Fruit fly (Drosophila melanogaster) whole organism, embryonic: ENCODE measurements around the gene CG34049.

Experiments
- Blimp-1 ChIP-seq: fragments of 200-800 bp; sonication (Bioruptor generic); optimal IDR thresholded peaks from 3 replicates; lab custom pipeline; 2018; ENCODE audit warnings: missing biosample characterization, missing genetic modification characterization, mild to moderate bottlenecking, moderate library complexity, missing genetic modification reagents
- CG10267 ChIP-seq: fragments of 200-800 bp; sonication (Bioruptor generic); optimal IDR thresholded peaks from 2 replicates; lab custom pipeline; 2018; ENCODE audit warnings: missing biosample characterization, mild to moderate bottlenecking, missing genetic modification characterization, moderate library complexity
- CG12236 ChIP-seq: fragments of 200-800 bp; sonication (Bioruptor generic); optimal IDR thresholded peaks from 2 replicates; lab custom pipeline; 2016; ENCODE audit warnings: missing biosample characterization, missing genetic modification characterization
- CG17328 ChIP-seq: fragments of 200-800 bp; sonication (Bioruptor generic); IDR thresholded peaks from 2 replicates; pipeline ENCODE4 v1.3.6; 2022; ENCODE audit warnings: missing biosample characterization, missing genetic modification characterization
- CG17912 ChIP-seq: fragments of 200-800 bp; sonication (Bioruptor generic); optimal IDR thresholded peaks from 2 replicates; lab custom pipeline; 2018; ENCODE audit warnings: missing biosample characterization, mild to moderate bottlenecking, missing genetic modification characterization
- CG2712 ChIP-seq: fragments of 200-800 bp; optimal IDR thresholded peaks from 3 replicates; lab custom pipeline; 2019; ENCODE audit warnings: missing biosample characterization, mild to moderate bottlenecking, missing genetic modification characterization, moderate library complexity
- CG2875 ChIP-seq: fragments of 200-800 bp; sonication (Bioruptor generic); optimal IDR thresholded peaks from 2 replicates; lab custom pipeline; 2017; ENCODE audit warnings: missing biosample characterization, mild to moderate bottlenecking, missing genetic modification characterization, missing genetic modification reagents
- CG31224 ChIP-seq: fragments of 200-800 bp; sonication (Bioruptor generic); IDR thresholded peaks from 2 replicates; pipeline ENCODE4 v1.3.6; 2022; ENCODE audit warnings: missing biosample characterization, missing genetic modification characterization
- CG33213 ChIP-seq: fragments of 200-800 bp; sonication (Bioruptor generic); optimal IDR thresholded peaks from 3 replicates; lab custom pipeline; 2016; ENCODE audit warnings: missing biosample characterization, missing genetic modification characterization
- CG3995 ChIP-seq: fragments of 200-800 bp; sonication (Bioruptor generic); optimal IDR thresholded peaks from 3 replicates; lab custom pipeline; 2016; ENCODE audit warnings: missing biosample characterization, missing genetic modification characterization
- CG7556 ChIP-seq: fragments of 200-800 bp; sonication (Bioruptor generic); optimal IDR thresholded peaks from 2 replicates; lab custom pipeline; 2017; ENCODE audit warnings: missing biosample characterization, mild to moderate bottlenecking, missing genetic modification characterization
- CG7839 ChIP-seq: fragments of 200-800 bp; sonication (Bioruptor generic); optimal IDR thresholded peaks from 3 replicates; lab custom pipeline; 2018; ENCODE audit warnings: missing biosample characterization, mild to moderate bottlenecking, missing genetic modification characterization, moderate library complexity
- CG7928 ChIP-seq: fragments of 200-800 bp; sonication (Bioruptor generic); optimal IDR thresholded peaks from 2 replicates; lab custom pipeline; 2017; ENCODE audit warnings: missing biosample characterization, mild to moderate bottlenecking, missing genetic modification characterization
- CG7963 ChIP-seq: fragments of 200-800 bp; sonication (Bioruptor generic); IDR thresholded peaks from 3 replicates; pipeline ENCODE4 v1.3.6; 2022; ENCODE audit warnings: missing biosample characterization, missing genetic modification characterization; ENCODE audit not compliant: partially characterized antibody
- CG8944 ChIP-seq: fragments of 200-800 bp; sonication (Bioruptor generic); optimal IDR thresholded peaks from 3 replicates; lab custom pipeline; 2016; ENCODE audit warnings: missing biosample characterization, missing genetic modification characterization
- CG9932 ChIP-seq: fragments of 200-800 bp; sonication (Bioruptor generic); IDR thresholded peaks from 2 replicates; pipeline ENCODE4 v1.3.6; 2022; ENCODE audit warnings: missing biosample characterization, missing genetic modification characterization
- Camta ChIP-seq: fragments of 200-800 bp; sonication (Bioruptor generic); optimal IDR thresholded peaks from 2 replicates; lab custom pipeline; 2016; ENCODE audit warnings: missing biosample characterization, missing genetic modification characterization
- Dad ChIP-seq: fragments of 200-800 bp; sonication (Bioruptor generic); optimal IDR thresholded peaks from 3 replicates; lab custom pipeline; 2016; ENCODE audit warnings: missing biosample characterization, missing genetic modification characterization
- Dek ChIP-seq: fragments of 200-800 bp; sonication (Bioruptor generic); optimal IDR thresholded peaks from 3 replicates; lab custom pipeline; 2019; ENCODE audit warnings: missing biosample characterization, mild to moderate bottlenecking, missing genetic modification characterization, moderate library complexity
- Dfd ChIP-seq, 2 experiments: fragments of >200 bp; optimal IDR thresholded peaks; 2 replicates each; lab custom pipeline; 2017; ENCODE audit warnings: missing biosample characterization in 2 of 2, missing genetic modification characterization in 2 of 2
- Doc2 ChIP-seq: fragments of 200-800 bp; sonication (Bioruptor generic); IDR thresholded peaks from 2 replicates; pipeline ENCODE4 v1.3.6; 2022; ENCODE audit warnings: missing biosample characterization, missing genetic modification characterization
- Hmr ChIP-seq: fragments of 200-800 bp; sonication (Bioruptor generic); optimal IDR thresholded peaks from 3 replicates; lab custom pipeline; 2017; ENCODE audit warnings: mild to moderate bottlenecking, missing biosample characterization, missing genetic modification reagents, missing genetic modification characterization
- Lpt ChIP-seq: fragments of >200 bp; optimal IDR thresholded peaks from 2 replicates; lab custom pipeline; 2018; ENCODE audit warnings: missing biosample characterization, missing genetic modification characterization
- MBD-R2 ChIP-seq: fragments of 200-800 bp; sonication (Bioruptor generic); IDR thresholded peaks from 2 replicates; pipeline ENCODE4 v1.3.6; 2022; ENCODE audit warnings: missing biosample characterization, missing genetic modification characterization
- Meics ChIP-seq: fragments of 200-800 bp; sonication (Bioruptor generic); optimal IDR thresholded peaks from 2 replicates; lab custom pipeline; 2017; ENCODE audit warnings: missing biosample characterization, mild to moderate bottlenecking, missing genetic modification characterization
- NK7.1 ChIP-seq: fragments of 200-800 bp; sonication (Bioruptor generic); optimal IDR thresholded peaks from 3 replicates; lab custom pipeline; 2016; ENCODE audit warnings: missing biosample characterization, missing genetic modification characterization
- Nf-YA ChIP-seq: fragments of 200-800 bp; sonication (Bioruptor generic); IDR thresholded peaks from 2 replicates; pipeline ENCODE4 v1.3.6; 2022; ENCODE audit warnings: missing biosample characterization, missing genetic modification characterization
- Ptx1 ChIP-seq: fragments of 200-800 bp; sonication (Bioruptor generic); IDR thresholded peaks from 2 replicates; pipeline ENCODE4 v1.3.6; 2022; ENCODE audit warnings: missing biosample characterization, missing genetic modification characterization
- Scr ChIP-seq: fragments of 200-800 bp; sonication (Bioruptor generic); IDR thresholded peaks from 2 replicates; pipeline ENCODE4 v1.3.6; 2022; ENCODE audit warnings: missing biosample characterization, missing genetic modification characterization; ENCODE audit not compliant: partially characterized antibody
- Trl ChIP-seq, 3 experiments: fragments of >200 bp in 2 of 3; fragments of 200-800 bp in 1 of 3; sonication (Bioruptor generic) in 1 of 3; optimal IDR thresholded peaks; 2 replicates in 1 of 3; 3 replicates in 2 of 3; lab custom pipeline; 2016 to 2017; ENCODE audit warnings: missing biosample characterization in 1 of 3, missing genetic modification characterization in 1 of 3
- ap ChIP-seq: fragments of 200-800 bp; sonication (Bioruptor generic); IDR thresholded peaks from 2 replicates; pipeline ENCODE4 v1.3.6; 2022; ENCODE audit warnings: missing biosample characterization, missing genetic modification characterization
- bab2 ChIP-seq: fragments of 200-800 bp; sonication (Bioruptor generic); optimal IDR thresholded peaks from 2 replicates; lab custom pipeline; 2016; ENCODE audit warnings: missing biosample characterization, missing genetic modification characterization
- ci ChIP-seq: fragments of 200-800 bp; sonication (Bioruptor generic); IDR thresholded peaks from 3 replicates; pipeline ENCODE4 v1.3.6; 2022; ENCODE audit warnings: missing biosample characterization, missing genetic modification characterization
- danr ChIP-seq: fragments of 200-800 bp; sonication (Bioruptor generic); IDR thresholded peaks from 2 replicates; pipeline ENCODE4 v1.3.6; 2022; ENCODE audit warnings: missing biosample characterization, missing genetic modification characterization
- dpn ChIP-seq, 2 experiments: fragments of 200-800 bp; sonication (Bioruptor generic); optimal IDR thresholded peaks; 3 replicates each; lab custom pipeline; 2016; ENCODE audit warnings: missing biosample characterization in 2 of 2, missing genetic modification characterization in 2 of 2
- gsb-n ChIP-seq: fragments of 200-800 bp; sonication (Bioruptor generic); optimal IDR thresholded peaks from 3 replicates; lab custom pipeline; 2018; ENCODE audit warnings: missing biosample characterization, mild to moderate bottlenecking, missing genetic modification characterization
- lilli ChIP-seq: fragments of 200-800 bp; sonication (Bioruptor generic); optimal IDR thresholded peaks from 3 replicates; lab custom pipeline; 2016; ENCODE audit warnings: missing biosample characterization, missing genetic modification characterization
- lov ChIP-seq, 2 experiments: fragments of 200-800 bp in 1 of 2; fragments of >200 bp in 1 of 2; sonication (Bioruptor generic) in 1 of 2; IDR thresholded peaks in 1 of 2; optimal IDR thresholded peaks in 1 of 2; 2 replicates in 1 of 2; 3 replicates in 1 of 2; pipeline versions ENCODE4 v1.3.6 to Lab custom; 2017 to 2022; ENCODE audit warnings: missing biosample characterization in 1 of 2, missing genetic modification characterization in 1 of 2
- nau ChIP-seq: fragments of 200-800 bp; sonication (Bioruptor generic); optimal IDR thresholded peaks from 3 replicates; lab custom pipeline; 2017; ENCODE audit warnings: missing biosample characterization, mild to moderate bottlenecking, missing genetic modification characterization, missing genetic modification reagents
- nom ChIP-seq: fragments of 200-800 bp; sonication (Bioruptor generic); optimal IDR thresholded peaks from 2 replicates; lab custom pipeline; 2017; ENCODE audit warnings: missing biosample characterization, missing genetic modification characterization, mild to moderate bottlenecking, moderate library complexity, missing genetic modification reagents
- psq ChIP-seq: fragments of 200-800 bp; sonication (Bioruptor generic); optimal IDR thresholded peaks from 2 replicates; lab custom pipeline; 2017; ENCODE audit warnings: missing biosample characterization, missing genetic modification characterization
- sima ChIP-seq: fragments of 200-800 bp; sonication (Bioruptor generic); optimal IDR thresholded peaks from 2 replicates; lab custom pipeline; 2016; ENCODE audit warnings: missing biosample characterization, missing genetic modification characterization
- slp2 ChIP-seq: fragments of 200-800 bp; sonication (Bioruptor generic); optimal IDR thresholded peaks from 2 replicates; lab custom pipeline; 2016; ENCODE audit warnings: missing biosample characterization, missing genetic modification characterization
- sr ChIP-seq: fragments of 200-800 bp; sonication (Bioruptor generic); IDR thresholded peaks from 3 replicates; pipeline ENCODE4 v1.3.6; 2022; ENCODE audit warnings: missing biosample characterization, missing genetic modification characterization
- stc ChIP-seq: fragments of 200-800 bp; sonication (Bioruptor generic); IDR thresholded peaks from 2 replicates; pipeline ENCODE4 v1.3.6; 2022; ENCODE audit warnings: missing biosample characterization, missing genetic modification characterization
- tup ChIP-seq: fragments of 200-800 bp; sonication (Bioruptor generic); optimal IDR thresholded peaks from 2 replicates; lab custom pipeline; 2016; ENCODE audit warnings: missing biosample characterization, mild to moderate bottlenecking, missing genetic modification characterization, moderate library complexity
- tx ChIP-seq: fragments of 200-800 bp; sonication (Bioruptor generic); optimal IDR thresholded peaks from 2 replicates; lab custom pipeline; 2016; ENCODE audit warnings: missing biosample characterization, missing genetic modification characterization
- wor ChIP-seq: fragments of 200-800 bp; sonication (Bioruptor generic); IDR thresholded peaks from 2 replicates; pipeline ENCODE4 v1.3.6; 2022; ENCODE audit warnings: missing biosample characterization, missing genetic modification characterization

The CG34049 gene

DNA sequence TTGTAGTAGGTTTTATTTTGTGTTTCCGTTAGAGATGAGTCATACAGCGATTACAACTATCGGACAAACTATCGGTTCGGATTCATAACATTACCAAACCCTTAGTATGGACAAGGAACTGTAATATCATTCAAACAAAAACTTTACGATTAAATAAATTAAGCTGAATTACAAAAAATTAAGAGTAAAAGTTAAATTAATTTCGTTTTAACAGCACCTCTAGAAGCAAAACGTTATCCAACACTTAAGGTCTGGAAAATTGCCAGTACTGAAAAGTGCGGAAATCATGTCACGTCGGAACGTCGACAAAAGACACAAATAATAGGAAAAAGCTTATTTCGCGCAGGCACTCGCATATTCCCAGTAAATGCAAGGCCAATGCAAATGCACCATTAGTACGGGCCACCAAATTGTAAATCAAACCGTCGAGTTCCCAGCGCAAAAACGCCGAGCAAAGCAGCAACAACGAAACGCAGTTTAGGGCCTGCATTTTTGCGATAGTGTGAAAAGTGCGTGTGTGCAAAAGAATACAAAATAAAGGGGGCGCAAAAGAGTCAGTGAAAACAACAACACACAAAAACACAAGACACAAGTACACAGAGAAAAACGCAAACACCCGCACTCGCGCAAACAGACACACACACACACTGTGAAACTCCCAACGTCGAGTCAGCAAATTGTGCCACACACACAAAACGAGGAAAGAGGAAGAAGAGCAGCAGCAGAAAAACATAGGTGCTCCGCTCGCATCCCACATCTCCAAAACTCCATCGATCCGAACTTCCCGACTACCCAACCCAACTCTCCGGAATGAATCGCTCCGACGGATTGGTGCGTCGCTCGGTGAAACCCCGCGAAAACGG is 38.6 kb downstream of the CG34049 start, which contains the start of the genes CG15387 and sau (continued):
- TF ChIP-seq nau (GFP tag; lab: Kevin White, UChicago), result peak; percentile 71
- no peak for TF ChIP-seq Lpt (GFP tag; lab: Kevin White, UChicago)
- TF ChIP-seq CG10267 (tag; lab: Kevin White, UChicago), result peak; percentile 99
- peak; percentile 56 for TF ChIP-seq sima (GFP tag; lab: Kevin White, UChicago)
- TF ChIP-seq sr (GFP tag; lab: Robert Waterston, UW), result no peak
- TF ChIP-seq Doc2 (GFP tag; lab: Robert Waterston, UW), result no peak
- TF ChIP-seq CG2875 (GFP tag; lab: Kevin White, UChicago), result peak; percentile 58
- peak; percentile 89 for TF ChIP-seq Hmr (GFP tag; lab: Kevin White, UChicago)
- peak; percentile 91 for TF ChIP-seq tx (GFP tag; lab: Kevin White, UChicago)
- TF ChIP-seq nom (GFP tag; lab: Kevin White, UChicago), result peak; percentile 38
- TF ChIP-seq CG17912, result peak; percentile 69
- peak; percentile 71 for TF ChIP-seq psq (GFP tag; lab: Kevin White, UChicago)
- TF ChIP-seq CG7963 (GFP tag; lab: Robert Waterston, UW), result peak; percentile 77; the same call in 2 of the 3 replicates
- TF ChIP-seq stc (GFP tag; lab: Robert Waterston, UW), result peak; percentile 82
- peak; percentile 76 for TF ChIP-seq CG17328 (GFP tag; lab: Robert Waterston, UW)
- peak; percentile 76 for TF ChIP-seq Dek (tag; lab: Kevin White, UChicago)
- peak; percentile 90 for TF ChIP-seq MBD-R2
- peak; percentile 70 for TF ChIP-seq NK7.1 (GFP tag; lab: Kevin White, UChicago)
- TF ChIP-seq CG33213 (GFP tag; lab: Kevin White, UChicago), result peak; percentile 89
- peak; percentile 93 for TF ChIP-seq CG8944 (GFP tag; lab: Kevin White, UChicago)
- TF ChIP-seq CG7556 (GFP tag; lab: Kevin White, UChicago), result peak; percentile 83
- peak; percentile 64 for TF ChIP-seq wor (GFP tag; lab: Robert Waterston, UW)
- TF ChIP-seq danr (GFP tag; lab: Robert Waterston, UW), result peak; percentile 58
- peak; percentile 92 for TF ChIP-seq bab2 (GFP tag; lab: Kevin White, UChicago)
- TF ChIP-seq Scr (GFP tag; lab: Robert Waterston, UW), result peak; percentile 97
- peak; percentile 62 for TF ChIP-seq ap (GFP tag; lab: Robert Waterston, UW)
- peak; percentile 89 for TF ChIP-seq CG2712 (tag; lab: Kevin White, UChicago)
- TF ChIP-seq Dfd (GFP tag; optimal IDR thresholded peaks at IDR 0.05; lab: Kevin White, UChicago), result no peak
- peak; percentile 84 for TF ChIP-seq Ptx1 (GFP tag; lab: Robert Waterston, UW)
- TF ChIP-seq Trl (optimal IDR thresholded peaks at IDR 0.05; lab: Kevin White, UChicago), result no peak
- peak; percentile 96 for TF ChIP-seq Trl (GFP tag; optimal IDR thresholded peaks at IDR 0.05; lab: Kevin White, UChicago)
- TF ChIP-seq CG7839 (tag; lab: Kevin White, UChicago), result peak; percentile 85
- TF ChIP-seq CG3995 (GFP tag; lab: Kevin White, UChicago), result peak; percentile 80
- no peak for TF ChIP-seq lov (optimal IDR thresholded peaks at IDR 0.05; lab: Kevin White, UChicago)
- peak; percentile 76; the same call in 2 of the 3 replicates for TF ChIP-seq lov (GFP tag; IDR thresholded peaks at IDR 0.05; lab: Robert Waterston, UW)
- TF ChIP-seq Nf-YA (GFP tag; lab: Robert Waterston, UW), result peak; percentile 47
- TF ChIP-seq Meics (GFP tag; lab: Kevin White, UChicago), result peak; percentile 86
- peak; percentile 79 for TF ChIP-seq tup (GFP tag; lab: Kevin White, UChicago)
- peak; percentile 80 for TF ChIP-seq Blimp-1 (GFP tag; lab: Kevin White, UChicago)
- peak; percentile 91 for TF ChIP-seq CG9932 (GFP tag; lab: Robert Waterston, UW)
- TF ChIP-seq CG12236 (GFP tag; lab: Kevin White, UChicago), result peak; percentile 78
- TF ChIP-seq Dad (GFP tag; lab: Kevin White, UChicago), result peak; percentile 83
- peak; percentile 87 to 95 for TF ChIP-seq dpn (GFP tag; optimal IDR thresholded peaks at IDR 0.05; lab: Kevin White, UChicago)
- TF ChIP-seq lilli (GFP tag; lab: Kevin White, UChicago), result peak; percentile 94
- peak; percentile 54 for TF ChIP-seq CG7928 (GFP tag; lab: Kevin White, UChicago)
- TF ChIP-seq ci (GFP tag; lab: Robert Waterston, UW), result peak; percentile 89
- peak; percentile 79 for TF ChIP-seq CG31224 (GFP tag; lab: Robert Waterston, UW)
- peak; percentile 90 for TF ChIP-seq Camta (GFP tag; lab: Kevin White, UChicago)
- TF ChIP-seq slp2 (GFP tag; lab: Kevin White, UChicago), result peak; percentile 90
- peak; percentile 81 for TF ChIP-seq gsb-n (tag; lab: Kevin White, UChicago)
